Worm (Caenorhabditis elegans): Measurements from ENCODE around the gene rfth-1.

DNA sequence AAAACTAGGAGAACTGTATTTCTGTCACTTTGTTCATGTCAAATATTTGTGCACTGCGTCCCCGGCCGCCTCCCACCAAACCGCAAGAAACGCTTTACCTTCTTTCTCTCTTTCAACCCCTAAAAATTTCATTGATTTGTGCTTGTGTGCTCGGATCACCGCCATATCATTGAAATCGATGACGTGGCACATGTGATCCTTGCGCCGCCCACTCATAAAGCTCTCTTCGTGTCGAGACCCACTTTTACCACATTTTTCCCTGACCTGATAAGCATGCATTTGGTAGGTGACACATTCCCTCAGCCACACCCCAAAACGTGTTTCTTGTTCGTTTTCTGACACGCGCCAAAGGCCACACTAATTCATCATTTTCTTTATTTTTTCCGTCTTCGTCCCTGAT, 46.6 kb upstream of the rfth-1 start:
- TF ChIP-seq T26A8.4 (GFP tag; IDR thresholded peaks at IDR 0.05) (no peak), hif-1 (tag; optimal IDR thresholded peaks at IDR 0.05) (no peak), hmg-1.1 (GFP tag; IDR thresholded peaks at IDR 0.05) (no peak), skn-1 (tag; optimal IDR thresholded peaks at IDR 0.05) (no peak), ztf-11 (tag; optimal IDR thresholded peaks at IDR 0.05) (no peak), pha-4 (GFP tag; IDR thresholded peaks at IDR 0.05) (no peak), pha-4 (tag; optimal IDR thresholded peaks at IDR 0.05) (no peak), mes-2 (tag; optimal IDR thresholded peaks at IDR 0.05; ENCODE audit: poor library complexity, severe bottlenecking) (no peak), dmd-9 (GFP tag; IDR thresholded peaks at IDR 0.05) (no peak), lsy-2 (tag; optimal IDR thresholded peaks at IDR 0.05) (no peak), ctbp-1 (GFP tag; IDR thresholded peaks at IDR 0.05) (no peak)
